Worm (Caenorhabditis elegans): ENCODE data around the gene nlp-55.

The nlp-55 gene

DNA sequence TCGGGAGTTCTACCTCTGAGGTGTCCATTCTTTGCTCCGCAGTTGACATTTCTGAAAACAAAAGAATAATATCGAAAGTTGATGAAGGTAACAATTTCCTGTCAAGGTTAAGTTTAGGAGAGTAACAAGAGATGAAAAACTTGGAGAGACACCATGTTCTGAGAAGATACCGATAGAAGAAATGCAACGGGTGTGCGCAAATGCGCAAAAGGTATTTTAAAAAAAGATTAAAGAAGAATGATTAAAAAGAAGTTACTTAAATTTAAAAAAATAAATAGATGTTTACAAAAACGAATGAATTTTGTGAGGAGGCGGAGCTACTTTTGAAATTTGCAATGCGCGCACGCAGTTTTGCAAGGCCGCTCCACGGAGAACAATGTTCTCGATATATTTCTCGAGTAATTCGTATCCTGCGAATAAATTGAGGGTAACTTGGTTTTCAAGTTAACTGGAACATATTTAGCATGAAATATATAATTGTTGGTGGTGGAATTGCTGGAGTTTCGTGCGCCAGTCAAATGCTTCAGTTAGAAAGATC lies 29.9 kb upstream of the nlp-55 start, which contains the start of the genes ran-3 and C26D10.3 (continued):
- TF ChIP-seq fkh-10 (GFP tag; optimal IDR thresholded peaks at IDR 0.05) (no peak), unc-3 (GFP tag; conservative IDR thresholded peaks at IDR 0.05) (no peak), unc-3 (tag; optimal IDR thresholded peaks at IDR 0.05) (no peak), eyg-1 (tag; optimal IDR thresholded peaks at IDR 0.05) (peak; percentile 35), Y22D7AL.16 (tag; optimal IDR thresholded peaks at IDR 0.05) (no peak), ahr-1 (tag; optimal IDR thresholded peaks at IDR 0.05) (peak; percentile 26), hlh-30 (tag; optimal IDR thresholded peaks at IDR 0.05; ENCODE audit: insufficient read depth) (no peak), ama-1 (optimal IDR thresholded peaks at IDR 0.05) (no peak), mec-3 (tag; optimal IDR thresholded peaks at IDR 0.05; ENCODE audit: borderline replicate concordance) (no peak), ceh-18 (tag; optimal IDR thresholded peaks at IDR 0.05) (no peak), dmd-4 (tag; optimal IDR thresholded peaks at IDR 0.05; ENCODE audit: borderline replicate concordance) (no peak), zip-5 (tag; optimal IDR thresholded peaks at IDR 0.05) (peak; percentile 40), ceh-6 (GFP tag; optimal IDR thresholded peaks at IDR 0.05) (no peak), ceh-9 (tag; optimal IDR thresholded peaks at IDR 0.05) (no peak), C38D4.7 (GFP tag; optimal IDR thresholded peaks at IDR 0.05) (no peak), K09A11.1 (tag; optimal IDR thresholded peaks at IDR 0.05; ENCODE audit: insufficient read depth) (no peak), pat-9 (tag; optimal IDR thresholded peaks at IDR 0.05) (peak; percentile 10), sdc-2 (tag; optimal IDR thresholded peaks at IDR 0.05) (no peak), hlh-13 (GFP tag; optimal IDR thresholded peaks at IDR 0.05) (no peak), npax-4 (tag; optimal IDR thresholded peaks at IDR 0.05) (no peak), dve-1 (tag; optimal IDR thresholded peaks at IDR 0.05) (no peak), ceh-14 (tag; optimal IDR thresholded peaks at IDR 0.05) (peak; percentile 53), hlh-8 (tag; optimal IDR thresholded peaks at IDR 0.05) (peak; percentile 44), C08G9.2 (tag; optimal IDR thresholded peaks at IDR 0.05) (peak; percentile 24), ceh-19 (GFP tag; optimal IDR thresholded peaks at IDR 0.05) (no peak), fkh-6 (tag; optimal IDR thresholded peaks at IDR 0.05) (peak; percentile 59), tbx-2 (tag; optimal IDR thresholded peaks at IDR 0.05) (peak; percentile 50), sox-2 (GFP tag; IDR thresholded peaks at IDR 0.05) (0 out of 2 replicates have a peak, but pooled peaks have one; percentile 13), elt-2 (tag; optimal IDR thresholded peaks at IDR 0.05) (peak; percentile 67), unc-86 (tag; optimal IDR thresholded peaks at IDR 0.05) (peak; percentile 24), sox-4 (tag; optimal IDR thresholded peaks at IDR 0.05) (no peak), nfya-1 (tag; optimal IDR thresholded peaks at IDR 0.05) (peak; percentile 75), ceh-45 (GFP tag; IDR thresholded peaks at IDR 0.05) (no peak), madf-2 (tag; optimal IDR thresholded peaks at IDR 0.05) (no peak), che-1 (tag; optimal IDR thresholded peaks at IDR 0.05) (peak; percentile 13), ztf-16 (tag; optimal IDR thresholded peaks at IDR 0.05) (no peak), hlh-15 (tag; optimal IDR thresholded peaks at IDR 0.05) (no peak), gmeb-2 (tag; optimal IDR thresholded peaks at IDR 0.05) (peak; percentile 42), ets-4 (tag; optimal IDR thresholded peaks at IDR 0.05) (no peak), ceh-24 (tag; optimal IDR thresholded peaks at IDR 0.05) (no peak), tbx-7 (tag; optimal IDR thresholded peaks at IDR 0.05) (no peak), ref-2 (tag; optimal IDR thresholded peaks at IDR 0.05) (no peak), K02D7.2 (tag; optimal IDR thresholded peaks at IDR 0.05) (no peak), nhr-232 (tag; optimal IDR thresholded peaks at IDR 0.05) (no peak), fax-1 (tag; optimal IDR thresholded peaks at IDR 0.05) (peak; percentile 26)
